Worm (Caenorhabditis elegans): ENCODE measurements around the gene decr-1.2.

ce11 chrII:8573044-8573443, 27.6 kb downstream of the decr-1.2 start, which contains the start of gene F54C9.7:
- no peak for TF ChIP-seq spr-1 (tag; optimal IDR thresholded peaks at IDR 0.05)
- no peak for TF ChIP-seq ceh-62 (tag; optimal IDR thresholded peaks at IDR 0.05)
- TF ChIP-seq pqm-1 (tag; optimal IDR thresholded peaks at IDR 0.05) = no peak
- no peak for TF ChIP-seq nhr-11 (tag; optimal IDR thresholded peaks at IDR 0.05)
- TF ChIP-seq mep-1 (tag; optimal IDR thresholded peaks at IDR 0.05) = no peak
